Worm (Caenorhabditis elegans): ENCODE measurements around the gene ugt-46.

ugt-46 gene

DNA sequence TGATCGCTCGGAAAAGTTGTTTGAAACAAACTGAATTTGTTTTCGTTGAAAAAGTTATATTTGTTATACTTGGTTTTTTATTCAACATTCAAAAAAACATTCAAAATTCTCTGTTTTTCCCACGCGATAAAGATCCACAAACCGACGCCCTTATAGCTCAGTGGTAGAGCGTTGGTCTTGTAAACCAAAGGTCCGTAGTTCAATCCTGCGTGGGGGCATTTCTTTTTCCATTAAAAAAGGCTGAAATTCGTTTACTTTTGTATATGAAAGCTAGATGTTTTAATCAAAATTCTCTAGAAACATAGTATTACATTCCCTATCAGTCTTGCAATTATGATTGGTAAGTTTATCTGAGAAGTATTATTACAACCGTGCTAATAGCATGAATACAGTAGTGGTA, 42.4 kb downstream of the ugt-46 start (continued):
- TF ChIP-seq aptf-3 (GFP tag; IDR thresholded peaks at IDR 0.05) (no peak), F10E7.11 (tag; optimal IDR thresholded peaks at IDR 0.05) (no peak), snpc-4 (GFP tag; optimal IDR thresholded peaks at IDR 0.05) (peak; percentile 70), snpc-4 (tag; optimal IDR thresholded peaks at IDR 0.05) (peak in 1 of 4 experiments; percentile 77), nfyb-1 (GFP tag; IDR thresholded peaks at IDR 0.05) (peak; percentile 45; the same call in 1 of the 2 replicates), rpc-1 (optimal IDR thresholded peaks at IDR 0.05) (peak; percentile 84), rpc-1 (tag; optimal IDR thresholded peaks at IDR 0.05) (peak; percentile 99), lin-40 (tag; optimal IDR thresholded peaks at IDR 0.05) (no peak), F49E8.2 (tag; optimal IDR thresholded peaks at IDR 0.05; ENCODE audit: insufficient read depth) (peak; percentile 19), attf-5 (GFP tag; optimal IDR thresholded peaks at IDR 0.05) (peak; percentile 59), ztf-6 (GFP tag; IDR thresholded peaks at IDR 0.05) (0 out of 2 replicates have a peak, but pooled peaks have one; percentile 31), die-1 (tag; optimal IDR thresholded peaks at IDR 0.05) (peak; percentile 90), lag-1 (GFP tag; IDR thresholded peaks at IDR 0.05) (no peak), rec-8 (tag; optimal IDR thresholded peaks at IDR 0.05) (peak in 1 of 2 experiments; percentile 58), athp-1 (tag; optimal IDR thresholded peaks at IDR 0.05) (peak; percentile 35), ceh-58 (GFP tag; IDR thresholded peaks at IDR 0.05) (no peak), snpc-3.4 (tag; optimal IDR thresholded peaks at IDR 0.05) (peak; percentile 59), sptf-2 (GFP tag; optimal IDR thresholded peaks at IDR 0.05) (peak; percentile 62), hlh-26 (GFP tag; conservative IDR thresholded peaks at IDR 0.05) (no peak), ztf-3 (GFP tag; optimal IDR thresholded peaks at IDR 0.05) (no peak), Y79H2A.3 (GFP tag; conservative IDR thresholded peaks at IDR 0.05) (0 out of 2 replicates have a peak, but pooled peaks have one; percentile 13), him-1 (tag; optimal IDR thresholded peaks at IDR 0.05) (peak; percentile 87), egl-44 (GFP tag; IDR thresholded peaks at IDR 0.05) (peak; percentile 63; the same call in 1 of the 2 replicates), mes-4 (tag; optimal IDR thresholded peaks at IDR 0.05) (peak; percentile 65), bed-2 (GFP tag; IDR thresholded peaks at IDR 0.05) (no peak), hmg-20 (GFP tag; IDR thresholded peaks at IDR 0.05) (0 out of 2 replicates have a peak, but pooled peaks have one; percentile 17), ceh-100 (GFP tag; IDR thresholded peaks at IDR 0.05) (no peak), lin-54 (GFP tag; optimal IDR thresholded peaks at IDR 0.05) (peak; percentile 20), somi-1 (GFP tag; optimal IDR thresholded peaks at IDR 0.05) (peak; percentile 11), B0261.1 (tag; optimal IDR thresholded peaks at IDR 0.05) (peak; percentile 81), T07F8.4 (tag; optimal IDR thresholded peaks at IDR 0.05) (peak; percentile 60), ama-1 (optimal IDR thresholded peaks at IDR 0.05) (no peak), ama-1 (GFP tag; optimal IDR thresholded peaks at IDR 0.05) (peak; percentile 55 to 71), mxl-1 (tag; optimal IDR thresholded peaks at IDR 0.05) (peak; percentile 77)

DNA sequence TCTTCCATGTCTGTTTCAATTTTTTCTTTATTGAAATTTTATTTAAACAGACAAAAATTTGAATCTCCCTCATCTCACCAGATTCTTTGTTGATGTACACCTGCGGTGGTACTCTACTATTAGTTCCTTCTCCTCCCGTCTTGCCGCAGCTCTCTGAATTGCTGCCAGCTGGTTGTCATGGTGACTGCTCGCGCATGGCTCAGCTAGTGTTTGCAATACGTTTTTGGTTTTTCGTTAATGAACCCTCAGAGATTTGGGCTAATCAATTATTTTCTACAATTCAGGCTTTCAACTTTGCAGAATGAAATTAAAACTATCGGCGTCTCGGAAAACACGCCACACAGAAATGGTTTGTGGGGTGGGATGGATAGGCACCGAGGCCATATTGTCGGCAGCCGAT, 48.9 kb downstream of the ugt-46 start, which contains the start of gene che-2:
Gene che-2, plus strand, starts transcription at position 301 of the 400 bp plus-strand sequence.
- TF ChIP-seq C17E4.6 (GFP tag; IDR thresholded peaks at IDR 0.05) (no peak), chd-7 (tag; optimal IDR thresholded peaks at IDR 0.05) (no peak), athp-1 (tag; optimal IDR thresholded peaks at IDR 0.05) (no peak), dpl-1 (GFP tag; optimal IDR thresholded peaks at IDR 0.05) (no peak), egl-44 (GFP tag; IDR thresholded peaks at IDR 0.05) (no peak), K12H6.12 (tag; optimal IDR thresholded peaks at IDR 0.05) (no peak), sdz-38 (tag; optimal IDR thresholded peaks at IDR 0.05) (no peak)

All from whole organism, young adult.